Fruit fly (Drosophila melanogaster): ENCODE results near the gene sni.
A peak's percentile ranks its signal among the peaks of the same experiment; 100 is the strongest.

DNA sequence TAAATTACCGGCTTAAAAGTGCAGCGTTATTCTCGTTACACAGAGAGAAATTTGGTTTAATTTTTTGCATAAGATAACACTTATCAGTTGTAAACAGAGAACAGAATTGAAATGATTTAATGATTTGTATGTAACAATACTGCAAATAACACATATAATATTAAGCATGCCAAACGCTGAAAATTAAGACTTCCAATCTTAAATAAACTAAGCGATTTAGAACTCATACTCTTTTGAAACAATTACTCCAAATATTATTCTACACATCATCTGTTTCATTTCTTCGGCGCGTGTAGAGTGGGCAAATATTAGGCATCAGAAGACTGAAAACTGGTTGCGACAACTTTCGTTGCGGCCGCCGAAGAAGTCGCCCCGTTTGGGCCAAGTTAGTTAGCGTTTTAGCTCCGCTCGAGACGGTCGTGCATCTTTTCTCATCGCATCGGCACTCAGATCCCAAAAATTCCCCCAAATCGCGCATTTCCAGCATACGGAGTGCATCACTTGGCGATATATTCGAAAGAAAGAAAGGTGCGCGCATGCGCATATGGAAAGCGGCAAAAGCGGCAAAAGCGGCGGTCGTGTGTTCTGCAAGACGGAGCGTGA is 8.6 kb upstream of the sni start, which contains the start of gene CG1632:
- TF ChIP-seq N (GFP tag; optimal IDR thresholded peaks at IDR 0.05): no peak
- no peak for TF ChIP-seq dsf (GFP tag; optimal IDR thresholded peaks at IDR 0.05; ENCODE audit: borderline replicate concordance)
- TF ChIP-seq Rel (GFP tag; optimal IDR thresholded peaks at IDR 0.05): no peak
- peak; percentile 88 for TF ChIP-seq Rel (tag; optimal IDR thresholded peaks at IDR 0.05)
- peak; percentile 85 for TF ChIP-seq br (GFP tag; optimal IDR thresholded peaks at IDR 0.05)
- TF ChIP-seq pan (optimal IDR thresholded peaks at IDR 0.05): no peak
- peak; percentile 61 for TF ChIP-seq psq (GFP tag; optimal IDR thresholded peaks at IDR 0.05)
- no peak for TF ChIP-seq Abd-B (GFP tag; optimal IDR thresholded peaks at IDR 0.05)
- TF ChIP-seq Vsx2 (GFP tag; optimal IDR thresholded peaks at IDR 0.05; ENCODE audit: partially characterized antibody): no peak
